Fruit fly (Drosophila melanogaster) whole organism, adult: ENCODE measurements around the gene mRpL36.

Source experiments
- CG14711 ChIP-seq: fragments of 200-800 bp; sonication (Bioruptor generic); optimal IDR thresholded peaks from 2 replicates; lab custom pipeline; 2018; ENCODE audit warnings: missing biosample characterization, mild to moderate bottlenecking, missing genetic modification characterization, moderate library complexity
- CG1620 ChIP-seq: fragments of 200-800 bp; sonication (Bioruptor generic); optimal IDR thresholded peaks from 2 replicates; lab custom pipeline; 2016; ENCODE audit warnings: missing biosample characterization, missing genetic modification characterization
- CG33017 ChIP-seq: fragments of 200-800 bp; sonication (Bioruptor generic); optimal IDR thresholded peaks from 2 replicates; lab custom pipeline; 2018; ENCODE audit warnings: missing biosample characterization, mild to moderate bottlenecking, missing genetic modification characterization, moderate library complexity
- CG7045 ChIP-seq: fragments of 200-800 bp; sonication (Bioruptor generic); optimal IDR thresholded peaks from 2 replicates; lab custom pipeline; 2017; ENCODE audit warnings: missing biosample characterization, mild to moderate bottlenecking, missing genetic modification characterization
- Crg-1 ChIP-seq: fragments of 200-800 bp; sonication (Bioruptor generic); optimal IDR thresholded peaks from 2 replicates; lab custom pipeline; 2016; ENCODE audit warnings: missing biosample characterization, missing genetic modification characterization
- Hr96 ChIP-seq: fragments of 200-800 bp; sonication (Bioruptor generic); optimal IDR thresholded peaks from 2 replicates; lab custom pipeline; 2016; ENCODE audit warnings: missing biosample characterization, missing genetic modification characterization
- Mnt ChIP-seq: fragments of 200-800 bp; sonication (Bioruptor generic); optimal IDR thresholded peaks from 2 replicates; lab custom pipeline; 2016; ENCODE audit warnings: missing biosample characterization, mild to moderate bottlenecking, missing genetic modification characterization
- cic ChIP-seq: fragments of 200-800 bp; sonication (Bioruptor generic); optimal IDR thresholded peaks from 2 replicates; lab custom pipeline; 2017; ENCODE audit warnings: missing biosample characterization, mild to moderate bottlenecking, missing genetic modification characterization, moderate library complexity
- cnc ChIP-seq, 2 experiments: fragments of >200 bp; optimal IDR thresholded peaks; 2 replicates each; lab custom pipeline; 2017
- kay ChIP-seq: fragments of 200-800 bp; sonication (Bioruptor generic); peaks from one replicate; lab custom pipeline; 2016; ENCODE audit warnings: missing biosample characterization, missing genetic modification characterization, borderline replicate concordance
- pad ChIP-seq: fragments of 200-800 bp; sonication (Bioruptor generic); optimal IDR thresholded peaks from 3 replicates; lab custom pipeline; 2017; ENCODE audit warnings: missing biosample characterization, missing genetic modification characterization, mild to moderate bottlenecking, moderate library complexity, missing genetic modification reagents
- toe ChIP-seq: fragments of 200-800 bp; sonication (Bioruptor generic); optimal IDR thresholded peaks from 2 replicates; lab custom pipeline; 2016; ENCODE audit warnings: missing biosample characterization, missing genetic modification characterization

DNA sequence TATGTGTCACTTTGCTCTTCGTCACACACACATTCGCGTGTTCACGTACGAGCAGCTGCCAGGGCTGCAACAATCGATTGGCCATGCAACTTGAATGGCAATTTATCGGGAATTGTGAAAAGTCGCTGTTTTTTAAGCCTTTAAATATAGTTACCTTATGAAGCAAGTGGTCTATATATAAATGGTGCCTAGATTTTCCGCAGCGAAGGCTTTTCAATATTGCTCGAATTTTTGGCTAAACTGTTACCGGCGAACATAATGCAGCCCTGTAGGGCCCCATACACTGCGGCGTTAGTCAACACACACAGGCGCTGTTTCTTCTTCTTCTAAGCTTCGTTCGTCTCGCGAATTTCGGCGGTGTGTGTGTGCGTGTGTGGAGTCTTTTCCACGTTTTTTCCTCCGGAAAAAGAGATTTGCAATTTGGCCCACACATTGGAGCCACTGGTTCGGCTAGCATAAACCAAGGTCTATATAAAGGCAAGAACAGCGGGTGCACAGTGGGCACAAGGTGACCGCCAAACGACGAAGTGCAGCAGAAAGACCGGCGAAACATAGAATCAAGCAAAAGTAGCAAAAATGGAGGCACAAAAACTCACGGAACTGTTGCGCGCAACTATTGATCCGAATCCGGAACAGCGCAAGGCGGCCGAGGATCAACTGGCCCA lies 8.9 kb downstream of the mRpL36 start, which contains the start of the genes Arp3 and msk:
- TF ChIP-seq Hr96 (GFP tag; lab: Kevin White, UChicago) (no peak), cic (GFP tag; lab: Kevin White, UChicago) (peak; percentile 77), kay (peak; percentile 99), Mnt (GFP tag; lab: Kevin White, UChicago) (peak; percentile 95), Crg-1 (GFP tag; lab: Kevin White, UChicago) (peak; percentile 94), CG33017 (tag; lab: Kevin White, UChicago) (peak; percentile 79), cnc (optimal IDR thresholded peaks at IDR 0.05; lab: Kevin White, UChicago) (no peak), pad (GFP tag; lab: Kevin White, UChicago) (peak; percentile 79), toe (GFP tag; lab: Kevin White, UChicago) (no peak), CG14711 (peak; percentile 77), CG7045 (GFP tag; lab: Kevin White, UChicago) (peak; percentile 88), CG1620 (GFP tag; lab: Kevin White, UChicago) (peak; percentile 89)
